Fruit fly (Drosophila melanogaster): Measurements from ENCODE around the gene Con.

dm6 chr3L:4924612-4925011 is 154.2 kb downstream of the Con start:
- no peak for TF ChIP-seq psq (GFP tag; optimal IDR thresholded peaks at IDR 0.05)
- TF ChIP-seq CG14710 (tag; optimal IDR thresholded peaks at IDR 0.05) = no peak
- TF ChIP-seq dan (GFP tag; IDR thresholded peaks at IDR 0.05) = no peak
- TF ChIP-seq CG16779 (GFP tag; IDR thresholded peaks at IDR 0.05) = no peak
- TF ChIP-seq slbo (GFP tag; IDR thresholded peaks at IDR 0.05) = no peak
- no peak for TF ChIP-seq Lpt (GFP tag; optimal IDR thresholded peaks at IDR 0.05)
- no peak for TF ChIP-seq CG10979 (tag; optimal IDR thresholded peaks at IDR 0.05)
- no peak for TF ChIP-seq esg (GFP tag; conservative IDR thresholded peaks at IDR 0.05)
- no peak for TF ChIP-seq Spps (tag; optimal IDR thresholded peaks at IDR 0.05)
- TF ChIP-seq cato (GFP tag; optimal IDR thresholded peaks at IDR 0.05; ENCODE audit: borderline replicate concordance) = no peak
- TF ChIP-seq CG1792 (GFP tag; optimal IDR thresholded peaks at IDR 0.05) = no peak
- TF ChIP-seq Hr78 (GFP tag; optimal IDR thresholded peaks at IDR 0.05) = no peak

Data from whole organism, embryonic.